Fruit fly (Drosophila melanogaster) S2 (cell line): ENCODE measurements around the gene CG34028.

Source experiments
- CG8478 ChIP-seq: fragments of >200 bp; optimal IDR thresholded peaks from 2 replicates; lab custom pipeline; 2018
- CTCF ChIP-seq, 2 experiments: fragments of >200 bp; optimal IDR thresholded peaks; 2 replicates each; lab custom pipeline; 2018

DNA sequence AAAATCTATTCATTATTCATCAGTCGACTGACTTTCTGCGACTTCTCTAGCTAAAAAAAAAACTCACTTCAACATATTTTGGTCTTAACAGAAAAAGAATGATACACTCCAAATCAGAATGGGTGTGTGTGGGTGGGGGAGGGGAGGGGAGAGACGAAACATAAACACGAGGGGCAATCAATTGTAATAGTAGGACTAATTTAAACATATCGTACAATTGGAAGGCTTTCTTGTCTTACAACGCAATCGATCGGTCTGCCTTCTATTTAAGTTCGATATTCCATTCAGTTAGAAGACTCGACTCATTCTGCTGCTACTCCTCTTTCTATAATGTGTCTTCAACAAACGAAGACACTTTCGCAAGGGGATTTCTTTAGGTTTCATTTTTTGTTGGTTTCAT lies 39.9 kb downstream of the CG34028 start:
- TF ChIP-seq CG8478 (lab: Kevin White, UChicago): no peak
- no peak for TF ChIP-seq CTCF (optimal IDR thresholded peaks at IDR 0.05; lab: Kevin White, UChicago)
